Fruit fly (Drosophila melanogaster): ENCODE data around the gene comt.

The comt gene

dm6 chrX:13285749-13286336, 27.0 kb downstream of the comt start (continued):
- TF ChIP-seq CG12659 (GFP tag; optimal IDR thresholded peaks at IDR 0.05) (peak; percentile 42), CG11696 (GFP tag; IDR thresholded peaks at IDR 0.05) (no peak), Med (GFP tag) (no peak), unc-4 (GFP tag; IDR thresholded peaks at IDR 0.05; ENCODE audit: partially characterized antibody) (peak; percentile 65; the same call in 1 of the 2 replicates), nmo (GFP tag; optimal IDR thresholded peaks at IDR 0.05) (peak; percentile 21), Doc3 (GFP tag; IDR thresholded peaks at IDR 0.05; ENCODE audit: partially characterized antibody) (peak; percentile 47; the same call in 1 of the 3 replicates), HLHmδ (GFP tag; optimal IDR thresholded peaks at IDR 0.05) (no peak), run (tag; optimal IDR thresholded peaks at IDR 0.05) (no peak), pan (optimal IDR thresholded peaks at IDR 0.05) (no peak), pan (GFP tag; optimal IDR thresholded peaks at IDR 0.05 in 1 of 2, IDR thresholded peaks at IDR 0.05 in 1 of 2) (no peak), MBD-R2 (GFP tag; IDR thresholded peaks at IDR 0.05) (peak; percentile 26; the same call in 1 of the 2 replicates), Hand (GFP tag; optimal IDR thresholded peaks at IDR 0.05) (no peak), corto (GFP tag; optimal IDR thresholded peaks at IDR 0.05) (no peak)

DNA sequence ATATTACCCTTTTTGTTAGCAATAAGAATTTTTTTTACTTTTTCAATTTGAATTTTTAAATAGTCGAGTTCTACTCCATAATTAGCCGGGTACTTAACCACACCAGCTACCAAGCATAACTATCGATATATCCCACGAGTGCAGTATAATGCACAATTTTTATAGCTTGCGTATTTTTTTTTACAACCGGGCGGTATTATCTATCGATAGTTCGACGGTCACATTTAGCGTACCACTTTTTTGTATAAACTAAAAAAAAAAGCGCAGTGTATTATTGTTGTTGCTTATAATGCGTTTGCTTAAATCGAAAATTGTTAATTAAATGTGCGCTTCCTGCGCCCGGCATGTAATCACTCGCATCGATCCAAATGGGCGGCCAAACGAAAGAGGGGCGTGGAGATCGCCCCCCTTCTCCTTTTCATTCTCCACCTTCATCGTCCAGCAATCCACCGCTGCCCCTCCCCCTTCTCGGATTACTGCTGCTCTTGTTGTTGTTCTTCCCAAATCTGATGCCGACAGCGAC, 29.1 kb downstream of the comt start, which contains the start of gene Remo:
Remo (plus strand) TSS at position 198 of the 523 bp plus-strand sequence.
- TF ChIP-seq sug (tag; optimal IDR thresholded peaks at IDR 0.05) (peak; percentile 10), Hr78 (GFP tag; optimal IDR thresholded peaks at IDR 0.05) (peak in 1 of 2 experiments; percentile 95), CG17328 (GFP tag; IDR thresholded peaks at IDR 0.05) (no peak), vnd (GFP tag; IDR thresholded peaks at IDR 0.05; ENCODE audit: partially characterized antibody) (peak; percentile 61; the same call in 2 of the 3 replicates), Xrp1 (GFP tag; IDR thresholded peaks at IDR 0.05) (no peak), slbo (GFP tag; IDR thresholded peaks at IDR 0.05) (no peak), ab (GFP tag; optimal IDR thresholded peaks at IDR 0.05) (no peak), CG16813 (GFP tag; IDR thresholded peaks at IDR 0.05; ENCODE audit: partially characterized antibody) (peak; percentile 79), CG12769 (tag; optimal IDR thresholded peaks at IDR 0.05) (no peak), CG34224 (GFP tag; IDR thresholded peaks at IDR 0.05; ENCODE audit: partially characterized antibody) (peak; percentile 50), CG10267 (tag; optimal IDR thresholded peaks at IDR 0.05) (peak; percentile 46), sob (GFP tag; IDR thresholded peaks at IDR 0.05) (no peak), CG7271 (tag; optimal IDR thresholded peaks at IDR 0.05) (no peak), tna (GFP tag; IDR thresholded peaks at IDR 0.05; ENCODE audit: partially characterized antibody) (no peak), tio (GFP tag; optimal IDR thresholded peaks at IDR 0.05) (no peak), Dad (GFP tag; optimal IDR thresholded peaks at IDR 0.05) (no peak), ac (GFP tag; optimal IDR thresholded peaks at IDR 0.05) (no peak), CG16779 (GFP tag; IDR thresholded peaks at IDR 0.05) (no peak), rib (GFP tag; IDR thresholded peaks at IDR 0.05) (no peak), CG9932 (GFP tag; IDR thresholded peaks at IDR 0.05) (peak; percentile 15; the same call in 1 of the 2 replicates), CG3847 (GFP tag; IDR thresholded peaks at IDR 0.05) (peak; percentile 49; the same call in 1 of the 2 replicates), stwl (tag; optimal IDR thresholded peaks at IDR 0.05) (peak; percentile 32), CoRest (tag; optimal IDR thresholded peaks at IDR 0.05) (peak; percentile 39), dmrt99B (tag; optimal IDR thresholded peaks at IDR 0.05) (no peak), Dref (GFP tag; IDR thresholded peaks at IDR 0.05) (peak; percentile 87), CG6683 (GFP tag; optimal IDR thresholded peaks at IDR 0.05) (no peak), Blimp-1 (GFP tag; optimal IDR thresholded peaks at IDR 0.05) (no peak), CG31441 (GFP tag; IDR thresholded peaks at IDR 0.05) (no peak), salm (tag; optimal IDR thresholded peaks at IDR 0.05) (no peak), Stat92E (GFP tag; optimal IDR thresholded peaks at IDR 0.05) (no peak), h (optimal IDR thresholded peaks at IDR 0.05) (no peak), Dll (GFP tag; IDR thresholded peaks at IDR 0.05; ENCODE audit: partially characterized antibody) (peak; percentile 66), Fer3 (tag; optimal IDR thresholded peaks at IDR 0.05) (no peak), Dek (tag; optimal IDR thresholded peaks at IDR 0.05) (peak; percentile 13), CG1529 (GFP tag; optimal IDR thresholded peaks at IDR 0.05) (no peak)
